Fruit fly (Drosophila melanogaster): Measurements from ENCODE around the gene para.
A peak's percentile ranks its signal among the peaks of the same experiment; 100 is the strongest.

Gene para

dm6 chrX:16448252-16449191 is 84.4 kb downstream of the para start, which contains the start of the genes CG34015 and eIF4H1 (continued):
- TF ChIP-seq CG9727 (GFP tag; optimal IDR thresholded peaks at IDR 0.05) (peak; percentile 8), CG17361 (GFP tag; IDR thresholded peaks at IDR 0.05) (0 out of 3 replicates have a peak, but pooled peaks have one; percentile 18), sd (tag; optimal IDR thresholded peaks at IDR 0.05) (peak; percentile 34), CG7987 (GFP tag; optimal IDR thresholded peaks at IDR 0.05) (peak; percentile 22), NC2β (GFP tag; optimal IDR thresholded peaks at IDR 0.05) (peak; percentile 21), odd (GFP tag; optimal IDR thresholded peaks at IDR 0.05) (no peak), CG9797 (GFP tag; optimal IDR thresholded peaks at IDR 0.05) (peak; percentile 85), lbe (GFP tag; optimal IDR thresholded peaks at IDR 0.05) (peak; percentile 29), Stat92E (GFP tag; optimal IDR thresholded peaks at IDR 0.05) (peak in 1 of 3 experiments; percentile 43), bab2 (GFP tag; optimal IDR thresholded peaks at IDR 0.05) (no peak), bigmax (GFP tag; optimal IDR thresholded peaks at IDR 0.05) (peak; percentile 8), Dref (GFP tag; IDR thresholded peaks at IDR 0.05) (peak; percentile 64), CG2875 (GFP tag; optimal IDR thresholded peaks at IDR 0.05) (no peak), MESR4 (GFP tag; optimal IDR thresholded peaks at IDR 0.05) (peak; percentile 87), row (GFP tag; IDR thresholded peaks at IDR 0.05) (0 out of 3 replicates have a peak, but pooled peaks have one; percentile 11), CG13775 (GFP tag; optimal IDR thresholded peaks at IDR 0.05) (no peak), nerfin-1 (tag; optimal IDR thresholded peaks at IDR 0.05) (no peak), dmrt11E (tag; optimal IDR thresholded peaks at IDR 0.05) (no peak), CG17186 (GFP tag; optimal IDR thresholded peaks at IDR 0.05) (no peak), CG3995 (GFP tag; optimal IDR thresholded peaks at IDR 0.05) (peak; percentile 46), Pdp1 (GFP tag; optimal IDR thresholded peaks at IDR 0.05) (peak in 1 of 2 experiments; percentile 50), CG14014 (GFP tag; IDR thresholded peaks at IDR 0.05) (no peak), HLH3B (GFP tag; IDR thresholded peaks at IDR 0.05) (no peak), nom (GFP tag; optimal IDR thresholded peaks at IDR 0.05) (peak; percentile 89), crol (GFP tag; IDR thresholded peaks at IDR 0.05) (peak; percentile 53; the same call in 1 of the 2 replicates), danr (GFP tag; IDR thresholded peaks at IDR 0.05) (no peak), HLHmδ (GFP tag; optimal IDR thresholded peaks at IDR 0.05) (no peak), CG34224 (GFP tag; IDR thresholded peaks at IDR 0.05; ENCODE audit: partially characterized antibody) (peak; percentile 22; the same call in 1 of the 3 replicates), Oli (tag; optimal IDR thresholded peaks at IDR 0.05) (no peak), BEAF-32 (GFP tag; optimal IDR thresholded peaks at IDR 0.05) (peak; percentile 85), CG3838 (GFP tag; optimal IDR thresholded peaks at IDR 0.05) (no peak), CG4617 (GFP tag; optimal IDR thresholded peaks at IDR 0.05; ENCODE audit: borderline replicate concordance) (no peak), Hmx (GFP tag; optimal IDR thresholded peaks at IDR 0.05) (no peak), C15 (GFP tag; IDR thresholded peaks at IDR 0.05) (no peak), Lhr (GFP tag; optimal IDR thresholded peaks at IDR 0.05) (peak; percentile 26), dm (GFP tag; optimal IDR thresholded peaks at IDR 0.05) (peak; percentile 70), Gug (GFP tag; IDR thresholded peaks at IDR 0.05) (no peak), TFAM (GFP tag; optimal IDR thresholded peaks at IDR 0.05) (no peak), CG6765 (GFP tag; optimal IDR thresholded peaks at IDR 0.05) (peak; percentile 57), org-1 (GFP tag; optimal IDR thresholded peaks at IDR 0.05) (no peak), Scr (GFP tag; IDR thresholded peaks at IDR 0.05; ENCODE audit: partially characterized antibody) (peak; percentile 65), zen (tag; optimal IDR thresholded peaks at IDR 0.05) (peak; percentile 32)

Measured in whole organism, embryonic.